Worm (Caenorhabditis elegans) whole organism, mixed stage, embryonic: ENCODE results near the gene F20D6.9.

Experiments used
- lin-13 ChIP-seq: fragments of 150-350 bp; optimal IDR thresholded peaks from 2 replicates; lab custom pipeline; 2014; ENCODE audit warnings: missing biosample characterization, missing genetic modification characterization
- sem-2 ChIP-seq: fragments of 200-800 bp; sonication (Bioruptor generic); optimal IDR thresholded peaks from 2 replicates; lab custom pipeline; 2018; ENCODE audit warnings: mild to moderate bottlenecking, missing genetic modification characterization, missing compliant biosample characterization

ce11 chrV:8217118-8217517 lies 39.9 kb upstream of the F20D6.9 start:
- no peak for TF ChIP-seq lin-13
- TF ChIP-seq sem-2, result no peak
